Worm (Caenorhabditis elegans) whole organism, L4/young adult: ENCODE data around the gene C47G2.4.

Experiments used
- W03F9.2 ChIP-seq: fragments of 150-350 bp; optimal IDR thresholded peaks from 2 replicates; lab custom pipeline; 2014; ENCODE audit warnings: missing biosample characterization, missing genetic modification characterization
- dao-5 ChIP-seq: sonication (generic microtip); optimal IDR thresholded peaks from 2 replicates; lab custom pipeline; 2016; ENCODE audit warnings: missing genotype, missing genetic modification characterization, moderate library complexity, missing compliant biosample characterization
- him-1 ChIP-seq: sonication (generic microtip); optimal IDR thresholded peaks from 2 replicates; lab custom pipeline; 2016; ENCODE audit warnings: missing genotype, missing genetic modification reagents, missing genetic modification characterization, missing compliant biosample characterization

DNA sequence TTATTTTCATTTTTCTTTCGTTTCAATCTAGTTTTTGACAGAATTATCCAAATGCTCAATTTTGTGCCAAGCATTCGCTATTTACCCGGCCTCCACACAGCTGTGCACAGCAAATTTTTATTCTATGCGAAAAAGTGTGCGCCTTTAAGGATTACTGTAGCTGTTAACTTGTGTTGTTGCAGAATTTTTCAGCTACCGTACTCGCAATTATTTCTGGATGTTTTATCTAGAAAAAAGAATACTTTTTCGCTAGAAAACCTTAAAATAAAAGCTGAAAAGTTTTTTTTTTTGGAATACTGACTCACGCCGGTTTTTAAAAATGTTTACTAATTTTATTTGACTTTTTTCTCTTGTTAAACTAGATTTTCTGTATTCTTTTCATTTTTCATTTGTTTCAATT, 51.9 kb downstream of the C47G2.4 start:
- TF ChIP-seq dao-5 (tag; lab: Kevin White, UChicago), result no peak
- no peak for TF ChIP-seq him-1 (tag; lab: Kevin White, UChicago)
- no peak for TF ChIP-seq W03F9.2 (tag; lab: Kevin White, UChicago)
